Worm (Caenorhabditis elegans) whole organism, L1 larva: ENCODE results near the gene zipt-15.

Experiments used
- aly-2 ChIP-seq: fragments of 150-350 bp; optimal IDR thresholded peaks from 2 replicates; lab custom pipeline; 2014; ENCODE audit warnings: missing biosample characterization, missing genetic modification characterization
- elt-2 ChIP-seq: sonication (generic microtip); optimal IDR thresholded peaks from 2 replicates; lab custom pipeline; 2016; ENCODE audit warnings: missing genetic modification characterization, mild to moderate bottlenecking, inconsistent platforms, missing compliant biosample characterization, missing genetic modification reagents
- lin-35 ChIP-seq, 2 experiments: fragments of 150-350 bp; optimal IDR thresholded peaks; 2 replicates each; lab custom pipeline; 2014; ENCODE audit warnings: missing biosample characterization in 2 of 2, missing genetic modification characterization in 2 of 2, missing genetic modification reagents in 2 of 2
- mdl-1 ChIP-seq, 2 experiments: fragments of 150-350 bp; optimal IDR thresholded peaks; 2 replicates each; lab custom pipeline; 2014 to 2017; ENCODE audit warnings: missing biosample characterization in 2 of 2, missing genetic modification characterization in 2 of 2, inconsistent platforms in 1 of 2
- nhr-12 ChIP-seq: sonication (generic microtip); optimal IDR thresholded peaks from 2 replicates; lab custom pipeline; 2017; ENCODE audit warnings: missing biosample characterization, missing genetic modification characterization
- nhr-47 ChIP-seq: sonication (generic microtip); optimal IDR thresholded peaks from 2 replicates; lab custom pipeline; 2016; ENCODE audit warnings: mild to moderate bottlenecking, missing genetic modification characterization, moderate library complexity, missing compliant biosample characterization
- snpc-4 ChIP-seq: fragments of 150-350 bp; optimal IDR thresholded peaks from 2 replicates; lab custom pipeline; 2014; ENCODE audit warnings: missing biosample characterization, missing genetic modification characterization
- ztf-11 ChIP-seq, 2 experiments: sonication (generic microtip); optimal IDR thresholded peaks; 2 replicates each; lab custom pipeline; 2016 to 2017; ENCODE audit warnings: missing genetic modification characterization in 2 of 2, missing biosample characterization in 1 of 2, missing compliant biosample characterization in 1 of 2

ce11 chrIV:762486-763376 lies 62.0 kb downstream of the zipt-15 start:
- TF ChIP-seq elt-2 (no peak), nhr-47 (tag; lab: Kevin White, UChicago) (no peak), nhr-12 (no peak), ztf-11 (tag; optimal IDR thresholded peaks at IDR 0.05; lab: Kevin White, UChicago) (no peak), mdl-1 (tag; optimal IDR thresholded peaks at IDR 0.05; lab: Kevin White, UChicago) (no peak), snpc-4 (tag; lab: Kevin White, UChicago) (no peak), aly-2 (tag; lab: Kevin White, UChicago) (no peak), lin-35 (GFP tag; optimal IDR thresholded peaks at IDR 0.05; lab: Kevin White, UChicago) (no peak)
